Worm (Caenorhabditis elegans) whole organism, young adult: ENCODE measurements around the gene abhd-5.2.

Experiments used
- B0261.1 ChIP-seq: sonication (generic microtip); optimal IDR thresholded peaks from 2 replicates; lab custom pipeline; 2016; ENCODE audit warnings: mild to moderate bottlenecking, missing genetic modification characterization, moderate library complexity, missing compliant biosample characterization
- B0336.3 ChIP-seq: fragments of 200-800 bp; sonication (Bioruptor generic); IDR thresholded peaks from 2 replicates; pipeline ENCODE4 v1.3.6; 2022; ENCODE audit warnings: missing genetic modification characterization, missing compliant biosample characterization
- D2030.7 ChIP-seq: fragments of 200-800 bp; sonication (Bioruptor generic); IDR thresholded peaks from 2 replicates; pipeline ENCODE4 v1.3.6; 2022; ENCODE audit warnings: missing genetic modification reagents, missing genetic modification characterization, missing compliant biosample characterization
- F33H1.4 ChIP-seq: fragments of 200-800 bp; sonication (Bioruptor generic); IDR thresholded peaks from 2 replicates; pipeline ENCODE4 v1.3.6; 2022; ENCODE audit warnings: missing genetic modification reagents, missing genetic modification characterization, missing compliant biosample characterization
- F39B2.1 ChIP-seq: fragments of 200-800 bp; sonication (Bioruptor generic); IDR thresholded peaks from 2 replicates; pipeline ENCODE4 v1.3.6; 2022; ENCODE audit warnings: missing genetic modification reagents, missing genetic modification characterization, missing compliant biosample characterization
- K11D2.4 ChIP-seq: fragments of 200-800 bp; sonication (Bioruptor generic); IDR thresholded peaks from 2 replicates; pipeline ENCODE4 v1.3.6; 2022; ENCODE audit warnings: missing genetic modification reagents, missing genetic modification characterization, missing compliant biosample characterization
- Y56A3A.18 ChIP-seq: fragments of 200-800 bp; sonication (Bioruptor generic); IDR thresholded peaks from 2 replicates; pipeline ENCODE4 v1.3.6; 2022; ENCODE audit warnings: missing genetic modification reagents, missing genetic modification characterization, missing compliant biosample characterization
- Y79H2A.3 ChIP-seq: fragments of 200-800 bp; sonication (Bioruptor generic); conservative IDR thresholded peaks from 2 replicates; pipeline ENCODE4 v1.3.6; 2022; ENCODE audit warnings: missing genetic modification reagents, missing genetic modification characterization, missing compliant biosample characterization
- akir-1 ChIP-seq: fragments of 200-800 bp; sonication (Bioruptor generic); optimal IDR thresholded peaks from 2 replicates; lab custom pipeline; 2018; ENCODE audit warnings: mild to moderate bottlenecking, missing genetic modification characterization, moderate library complexity, missing compliant biosample characterization
- aptf-3 ChIP-seq: fragments of 200-800 bp; sonication (Bioruptor generic); IDR thresholded peaks from 2 replicates; pipeline ENCODE4 v1.3.6; 2022; ENCODE audit warnings: missing genetic modification characterization, missing compliant biosample characterization
- bed-2 ChIP-seq: fragments of 200-800 bp; sonication (Bioruptor generic); IDR thresholded peaks from 2 replicates; pipeline ENCODE4 v1.3.6; 2022; ENCODE audit warnings: missing genetic modification reagents, missing genetic modification characterization, missing compliant biosample characterization
- ccch-3 ChIP-seq: fragments of 200-800 bp; sonication (Bioruptor generic); optimal IDR thresholded peaks from 2 replicates; lab custom pipeline; 2018; ENCODE audit warnings: mild to moderate bottlenecking, missing genetic modification characterization, missing compliant biosample characterization
- cebp-2 ChIP-seq: fragments of 200-800 bp; sonication (Bioruptor generic); IDR thresholded peaks from 2 replicates; pipeline ENCODE4 v1.3.6; 2022; ENCODE audit warnings: missing genetic modification characterization, missing compliant biosample characterization
- ceh-100 ChIP-seq: fragments of 200-800 bp; sonication (Bioruptor generic); IDR thresholded peaks from 2 replicates; pipeline ENCODE4 v1.3.6; 2022; ENCODE audit warnings: missing genetic modification reagents, missing genetic modification characterization, missing compliant biosample characterization
- ceh-27 ChIP-seq: fragments of 200-800 bp; sonication (Bioruptor generic); optimal IDR thresholded peaks from 2 replicates; lab custom pipeline; 2018; ENCODE audit warnings: mild to moderate bottlenecking, missing genetic modification characterization, moderate library complexity, missing compliant biosample characterization
- ceh-40 ChIP-seq: fragments of 200-800 bp; sonication (Bioruptor generic); IDR thresholded peaks from 2 replicates; pipeline ENCODE4 v1.3.6; 2022; ENCODE audit warnings: missing genetic modification characterization, missing compliant biosample characterization
- ceh-58 ChIP-seq: fragments of 200-800 bp; sonication (Bioruptor generic); IDR thresholded peaks from 2 replicates; pipeline ENCODE4 v1.3.6; 2022; ENCODE audit warnings: missing genetic modification characterization, missing compliant biosample characterization
- chd-7 ChIP-seq: sonication (generic microtip); optimal IDR thresholded peaks from 2 replicates; lab custom pipeline; 2016; ENCODE audit warnings: mild to moderate bottlenecking, missing genetic modification characterization, moderate library complexity, missing compliant biosample characterization
- die-1 ChIP-seq: sonication (generic microtip); optimal IDR thresholded peaks from 2 replicates; lab custom pipeline; 2016; ENCODE audit warnings: missing genotype, mild to moderate bottlenecking, missing genetic modification characterization, missing compliant biosample characterization
- dox-1 ChIP-seq: fragments of 200-800 bp; sonication (Bioruptor generic); IDR thresholded peaks from 2 replicates; pipeline ENCODE4 v1.3.6; 2022; ENCODE audit warnings: missing genetic modification reagents, missing genetic modification characterization, missing compliant biosample characterization
- ekl-4 ChIP-seq: fragments of 200-800 bp; sonication (Bioruptor generic); IDR thresholded peaks from 2 replicates; pipeline ENCODE4 v1.3.6; 2022; ENCODE audit warnings: missing genetic modification reagents, missing genetic modification characterization, missing compliant biosample characterization
- ets-4 ChIP-seq: fragments of 200-800 bp; sonication (Bioruptor generic); optimal IDR thresholded peaks from 2 replicates; lab custom pipeline; 2018; ENCODE audit warnings: mild to moderate bottlenecking, missing genetic modification characterization, missing compliant biosample characterization
- him-1 ChIP-seq: sonication (generic microtip); optimal IDR thresholded peaks from 2 replicates; lab custom pipeline; 2016; ENCODE audit warnings: missing genotype, missing genetic modification reagents, missing genetic modification characterization, missing compliant biosample characterization
- hlh-12 ChIP-seq: sonication (generic microtip); optimal IDR thresholded peaks from 2 replicates; lab custom pipeline; 2016; ENCODE audit warnings: missing genetic modification characterization, missing compliant biosample characterization
- hlh-26 ChIP-seq: fragments of 200-800 bp; sonication (Bioruptor generic); conservative IDR thresholded peaks from 2 replicates; pipeline ENCODE4 v1.3.6; 2022; ENCODE audit warnings: missing genetic modification reagents, missing genetic modification characterization, missing compliant biosample characterization
- hmg-20 ChIP-seq: fragments of 200-800 bp; sonication (Bioruptor generic); IDR thresholded peaks from 2 replicates; pipeline ENCODE4 v1.3.6; 2022; ENCODE audit warnings: missing genetic modification reagents, missing genetic modification characterization, missing compliant biosample characterization
- hrde-1 ChIP-seq: sonication (generic microtip); optimal IDR thresholded peaks from 2 replicates; lab custom pipeline; 2016; ENCODE audit warnings: missing genetic modification characterization, mild to moderate bottlenecking, missing compliant biosample characterization, moderate library complexity, missing genotype, missing genetic modification reagents, borderline replicate concordance
- hsf-1 ChIP-seq: fragments of 200-800 bp; sonication (Bioruptor generic); IDR thresholded peaks from 2 replicates; pipeline ENCODE4 v1.3.6; 2022; ENCODE audit warnings: missing genetic modification reagents, missing genetic modification characterization, missing compliant biosample characterization
- lin-26 ChIP-seq: fragments of 200-800 bp; sonication (Bioruptor generic); IDR thresholded peaks from 2 replicates; pipeline ENCODE4 v1.3.6; 2022; ENCODE audit warnings: missing genetic modification reagents, missing genetic modification characterization, missing compliant biosample characterization
- lin-35 ChIP-seq, 3 experiments: fragments of 150-350 bp in 2 of 3; sonication (generic microtip) in 1 of 3; optimal IDR thresholded peaks; 2 replicates each; lab custom pipeline; 2014 to 2018; ENCODE audit warnings: missing biosample characterization in 3 of 3, missing genetic modification characterization in 3 of 3, missing genetic modification reagents in 3 of 3
- lin-54 ChIP-seq: fragments of 200-800 bp; sonication (Bioruptor generic); optimal IDR thresholded peaks from 2 replicates; lab custom pipeline; 2018; ENCODE audit warnings: mild to moderate bottlenecking, missing genetic modification characterization, missing compliant biosample characterization
- lir-1 ChIP-seq: fragments of 200-800 bp; sonication (Bioruptor generic); conservative IDR thresholded peaks from 2 replicates; pipeline ENCODE4 v1.3.6; 2022; ENCODE audit warnings: missing genetic modification reagents, missing genetic modification characterization, missing compliant biosample characterization
- lsl-1 ChIP-seq: fragments of 200-800 bp; sonication (Bioruptor generic); optimal IDR thresholded peaks from 2 replicates; lab custom pipeline; 2018; ENCODE audit warnings: mild to moderate bottlenecking, missing genetic modification characterization, moderate library complexity, missing compliant biosample characterization
- madf-3 ChIP-seq: fragments of 200-800 bp; sonication (Bioruptor generic); IDR thresholded peaks from 2 replicates; pipeline ENCODE4 v1.3.6; 2022; ENCODE audit warnings: missing genetic modification reagents, missing genetic modification characterization, missing compliant biosample characterization
- mcd-1 ChIP-seq: fragments of 200-800 bp; sonication (Bioruptor generic); IDR thresholded peaks from 2 replicates; pipeline ENCODE4 v1.3.6; 2022; ENCODE audit warnings: missing genetic modification reagents, missing genetic modification characterization, missing compliant biosample characterization
- mxl-1 ChIP-seq: sonication (generic microtip); optimal IDR thresholded peaks from 2 replicates; lab custom pipeline; 2016; ENCODE audit warnings: missing genetic modification characterization, missing compliant biosample characterization
- pbrm-1 ChIP-seq: fragments of 200-800 bp; sonication (Bioruptor generic); IDR thresholded peaks from 2 replicates; pipeline ENCODE4 v1.3.6; 2022; ENCODE audit warnings: missing genetic modification reagents, missing genetic modification characterization, missing compliant biosample characterization
- rcor-1 ChIP-seq: fragments of 200-800 bp; sonication (Bioruptor generic); IDR thresholded peaks from 2 replicates; pipeline ENCODE4 v1.3.6; 2022; ENCODE audit warnings: missing genetic modification reagents, missing genetic modification characterization, missing compliant biosample characterization
- sdz-38 ChIP-seq: sonication (generic microtip); optimal IDR thresholded peaks from 2 replicates; lab custom pipeline; 2016; ENCODE audit warnings: missing genotype, missing genetic modification characterization, missing compliant biosample characterization
- snpc-3.4 ChIP-seq: sonication (generic microtip); optimal IDR thresholded peaks from 2 replicates; lab custom pipeline; 2017; ENCODE audit warnings: missing genetic modification characterization, mild to moderate bottlenecking, missing compliant biosample characterization, antibody characterized with exemption, moderate library complexity, missing genotype, missing genetic modification reagents
- snpc-4 ChIP-seq, 5 experiments: fragments of 150-350 bp in 1 of 5; sonication (generic microtip) in 4 of 5; optimal IDR thresholded peaks; 2 replicates each; lab custom pipeline; 2014 to 2018; ENCODE audit warnings: missing genetic modification characterization in 5 of 5, missing biosample characterization in 3 of 5, antibody characterized with exemption in 2 of 5, mild to moderate bottlenecking in 2 of 5, missing compliant biosample characterization in 2 of 5, missing genotype in 2 of 5, moderate library complexity in 2 of 5, missing genetic modification reagents in 1 of 5
- tbp1 ChIP-seq: fragments of 200-800 bp; sonication (Bioruptor generic); optimal IDR thresholded peaks from 2 replicates; lab custom pipeline; 2018; ENCODE audit warnings: mild to moderate bottlenecking, missing genetic modification characterization, missing compliant biosample characterization
- tlf-1 ChIP-seq: fragments of 200-800 bp; sonication (Bioruptor generic); optimal IDR thresholded peaks from 2 replicates; lab custom pipeline; 2018; ENCODE audit warnings: mild to moderate bottlenecking, missing genetic modification characterization, missing compliant biosample characterization
- unc-130 ChIP-seq: sonication (generic microtip); optimal IDR thresholded peaks from 2 replicates; lab custom pipeline; 2016; ENCODE audit warnings: missing genetic modification reagents, missing genetic modification characterization, missing compliant biosample characterization
- xnd-1 ChIP-seq: sonication (generic microtip); optimal IDR thresholded peaks from 2 replicates; lab custom pipeline; 2016; ENCODE audit warnings: missing genotype, missing genetic modification reagents, missing genetic modification characterization, missing compliant biosample characterization
- ztf-25 ChIP-seq: fragments of 200-800 bp; sonication (Bioruptor generic); IDR thresholded peaks from 2 replicates; pipeline ENCODE4 v1.3.6; 2022; ENCODE audit warnings: missing genetic modification reagents, missing genetic modification characterization, missing compliant biosample characterization
- ztf-28 ChIP-seq: fragments of 200-800 bp; sonication (Bioruptor generic); IDR thresholded peaks from 2 replicates; pipeline ENCODE4 v1.3.6; 2022; ENCODE audit warnings: missing genetic modification reagents, missing genetic modification characterization, missing compliant biosample characterization
- ztf-3 ChIP-seq: fragments of 200-800 bp; sonication (Bioruptor generic); optimal IDR thresholded peaks from 2 replicates; lab custom pipeline; 2018; ENCODE audit warnings: mild to moderate bottlenecking, missing genetic modification characterization, missing compliant biosample characterization

The abhd-5.2 gene

DNA sequence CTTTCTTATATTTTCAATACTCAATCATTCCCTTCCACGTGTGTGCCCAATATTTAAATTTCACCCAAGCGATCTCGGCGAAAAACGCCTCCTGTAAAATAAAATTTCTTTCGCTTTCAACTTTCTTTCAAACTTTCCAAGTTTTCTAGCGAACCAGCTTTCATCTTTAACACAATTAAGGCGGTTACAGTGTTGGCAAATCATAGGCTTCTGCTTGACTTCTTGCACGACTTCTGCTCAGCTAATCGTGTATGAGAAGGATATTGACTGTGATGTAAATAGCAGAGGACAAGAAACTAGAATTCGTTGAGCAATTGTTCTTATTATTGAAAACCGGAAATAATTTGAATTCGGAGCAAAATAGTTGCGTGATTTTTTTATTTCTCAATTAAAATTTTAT lies 46.8 kb downstream of the abhd-5.2 start:
- TF ChIP-seq ceh-100 (no peak), xnd-1 (tag; lab: Kevin White, UChicago) (peak; percentile 74), madf-3 (GFP tag; lab: Robert Waterston, UW) (peak; percentile 81), B0336.3 (GFP tag; lab: Robert Waterston, UW) (peak; percentile 84), lin-26 (GFP tag; lab: Robert Waterston, UW) (peak; percentile 63; the same call in 1 of the 2 replicates), snpc-4 (GFP tag; optimal IDR thresholded peaks at IDR 0.05; lab: Kevin White, UChicago) (no peak), snpc-4 (tag; optimal IDR thresholded peaks at IDR 0.05; lab: Kevin White, UChicago) (peak in 2 of 4 experiments; percentile 6 to 31), bed-2 (GFP tag; lab: Robert Waterston, UW) (no peak), cebp-2 (0 out of 2 replicates have a peak, but pooled peaks have one; percentile 74), tbp1 (GFP tag; lab: Kevin White, UChicago) (peak; percentile 1), tlf-1 (GFP tag; lab: Kevin White, UChicago) (peak; percentile 53), ets-4 (GFP tag; lab: Kevin White, UChicago) (no peak), ekl-4 (GFP tag; lab: Robert Waterston, UW) (peak; percentile 73), B0261.1 (tag; lab: Kevin White, UChicago) (no peak), chd-7 (tag; lab: Kevin White, UChicago) (no peak), hmg-20 (GFP tag; lab: Robert Waterston, UW) (no peak), lir-1 (GFP tag; lab: Robert Waterston, UW) (no peak), F39B2.1 (peak; percentile 75; the same call in 1 of the 2 replicates), Y79H2A.3 (peak; percentile 85; the same call in 1 of the 2 replicates), lin-35 (GFP tag; optimal IDR thresholded peaks at IDR 0.05; lab: Kevin White, UChicago) (peak in 1 of 3 experiments; percentile 7), lsl-1 (GFP tag; lab: Kevin White, UChicago) (peak; percentile 57), sdz-38 (no peak), unc-130 (GFP tag; lab: Kevin White, UChicago) (peak; percentile 6), D2030.7 (GFP tag; lab: Robert Waterston, UW) (peak; percentile 53), akir-1 (no peak), ccch-3 (GFP tag; lab: Kevin White, UChicago) (no peak), mcd-1 (0 out of 2 replicates have a peak, but pooled peaks have one; percentile 15), hrde-1 (tag; lab: Kevin White, UChicago) (peak; percentile 70), snpc-3.4 (tag; lab: Kevin White, UChicago) (peak; percentile 51), ztf-3 (GFP tag; lab: Kevin White, UChicago) (no peak), ceh-40 (GFP tag; lab: Robert Waterston, UW) (no peak), pbrm-1 (peak; percentile 62; the same call in 1 of the 2 replicates), F33H1.4 (GFP tag; lab: Robert Waterston, UW) (peak; percentile 45), dox-1 (GFP tag; lab: Robert Waterston, UW) (peak; percentile 23; the same call in 1 of the 2 replicates), ceh-27 (GFP tag; lab: Kevin White, UChicago) (no peak), ceh-58 (0 out of 2 replicates have a peak, but pooled peaks have one; percentile 15), him-1 (tag; lab: Kevin White, UChicago) (peak; percentile 9), Y56A3A.18 (0 out of 2 replicates have a peak, but pooled peaks have one; percentile 6), ztf-28 (GFP tag; lab: Robert Waterston, UW) (no peak), hsf-1 (GFP tag; lab: Robert Waterston, UW) (peak; percentile 77), aptf-3 (GFP tag; lab: Robert Waterston, UW) (peak; percentile 6; the same call in 1 of the 2 replicates), die-1 (peak; percentile 16), hlh-12 (tag; lab: Kevin White, UChicago) (no peak), rcor-1 (GFP tag; lab: Robert Waterston, UW) (peak; percentile 52; the same call in 1 of the 2 replicates), K11D2.4 (GFP tag; lab: Robert Waterston, UW) (no peak), mxl-1 (tag; lab: Kevin White, UChicago) (peak; percentile 8), lin-54 (GFP tag; lab: Kevin White, UChicago) (peak; percentile 25), ztf-25 (GFP tag; lab: Robert Waterston, UW) (no peak), hlh-26 (GFP tag; lab: Robert Waterston, UW) (no peak)
